Fruit fly (Drosophila melanogaster) whole organism, embryonic: Measurements from ENCODE around the gene CG10365.

Experiments
- ATbp ChIP-seq: fragments of 200-800 bp; sonication (Bioruptor generic); optimal IDR thresholded peaks from 2 replicates; lab custom pipeline; 2017; ENCODE audit warnings: missing biosample characterization, mild to moderate bottlenecking, missing genetic modification characterization, missing genetic modification reagents
- CG10321 ChIP-seq: fragments of 200-800 bp; sonication (Bioruptor generic); IDR thresholded peaks from 2 replicates; pipeline ENCODE4 v1.3.6; 2022; ENCODE audit warnings: missing biosample characterization, missing genetic modification characterization
- CG11695 ChIP-seq: fragments of 200-800 bp; sonication (Bioruptor generic); IDR thresholded peaks from 3 replicates; pipeline ENCODE4 v1.3.6; 2022; ENCODE audit warnings: missing biosample characterization, missing genetic modification characterization
- CG12236 ChIP-seq: fragments of 200-800 bp; sonication (Bioruptor generic); optimal IDR thresholded peaks from 2 replicates; lab custom pipeline; 2016; ENCODE audit warnings: missing biosample characterization, missing genetic modification characterization
- CG13775 ChIP-seq: fragments of 200-800 bp; sonication (Bioruptor generic); optimal IDR thresholded peaks from 3 replicates; lab custom pipeline; 2017; ENCODE audit warnings: missing biosample characterization, mild to moderate bottlenecking, missing genetic modification characterization
- CG14667 ChIP-seq: fragments of 200-800 bp; sonication (Bioruptor generic); IDR thresholded peaks from 2 replicates; pipeline ENCODE4 v1.3.6; 2022; ENCODE audit warnings: missing biosample characterization, missing genetic modification characterization
- CG1602 ChIP-seq: fragments of 200-800 bp; sonication (Bioruptor generic); optimal IDR thresholded peaks from 3 replicates; lab custom pipeline; 2016; ENCODE audit warnings: missing biosample characterization, missing genetic modification characterization
- CG17802 ChIP-seq: fragments of 200-800 bp; sonication (Bioruptor generic); optimal IDR thresholded peaks from 2 replicates; lab custom pipeline; 2018; ENCODE audit warnings: missing biosample characterization, mild to moderate bottlenecking, missing genetic modification characterization, moderate library complexity
- CG17912 ChIP-seq: fragments of 200-800 bp; sonication (Bioruptor generic); optimal IDR thresholded peaks from 2 replicates; lab custom pipeline; 2018; ENCODE audit warnings: missing biosample characterization, mild to moderate bottlenecking, missing genetic modification characterization
- CG2116 ChIP-seq: fragments of 200-800 bp; sonication (Bioruptor generic); optimal IDR thresholded peaks from 3 replicates; lab custom pipeline; 2018; ENCODE audit warnings: missing biosample characterization, mild to moderate bottlenecking, missing genetic modification characterization
- CG3065 ChIP-seq: fragments of 200-800 bp; sonication (Bioruptor generic); optimal IDR thresholded peaks from 2 replicates; lab custom pipeline; 2016; ENCODE audit warnings: missing biosample characterization, missing genetic modification characterization
- CG3163 ChIP-seq: fragments of 200-800 bp; sonication (Bioruptor generic); optimal IDR thresholded peaks from 3 replicates; lab custom pipeline; 2016; ENCODE audit warnings: missing biosample characterization, missing genetic modification characterization
- CG33213 ChIP-seq: fragments of 200-800 bp; sonication (Bioruptor generic); optimal IDR thresholded peaks from 3 replicates; lab custom pipeline; 2016; ENCODE audit warnings: missing biosample characterization, missing genetic modification characterization
- CG34224 ChIP-seq: fragments of 200-800 bp; sonication (Bioruptor generic); IDR thresholded peaks from 3 replicates; pipeline ENCODE4 v1.3.6; 2022; ENCODE audit warnings: missing biosample characterization, missing genetic modification characterization; ENCODE audit not compliant: partially characterized antibody
- CG34422 ChIP-seq: fragments of 200-800 bp; sonication (Bioruptor generic); IDR thresholded peaks from 3 replicates; pipeline ENCODE4 v1.3.6; 2022; ENCODE audit warnings: missing biosample characterization, missing genetic modification characterization
- CG5180 ChIP-seq: fragments of 200-800 bp; sonication (Bioruptor generic); optimal IDR thresholded peaks from 3 replicates; lab custom pipeline; 2017; ENCODE audit warnings: missing biosample characterization, missing genetic modification characterization, mild to moderate bottlenecking, moderate library complexity, missing genetic modification reagents
- CG6765 ChIP-seq: fragments of 200-800 bp; sonication (Bioruptor generic); optimal IDR thresholded peaks from 3 replicates; lab custom pipeline; 2017; ENCODE audit warnings: missing biosample characterization, mild to moderate bottlenecking, missing genetic modification characterization
- CG7357 ChIP-seq: fragments of 200-800 bp; sonication (Bioruptor generic); IDR thresholded peaks from 3 replicates; pipeline ENCODE4 v1.3.6; 2022; ENCODE audit warnings: missing biosample characterization, missing genetic modification characterization
- CG7987 ChIP-seq: fragments of 200-800 bp; sonication (Bioruptor generic); optimal IDR thresholded peaks from 2 replicates; lab custom pipeline; 2018; ENCODE audit warnings: missing biosample characterization, mild to moderate bottlenecking, missing genetic modification characterization, moderate library complexity
- CG8944 ChIP-seq: fragments of 200-800 bp; sonication (Bioruptor generic); optimal IDR thresholded peaks from 3 replicates; lab custom pipeline; 2016; ENCODE audit warnings: missing biosample characterization, missing genetic modification characterization
- CG9437 ChIP-seq: fragments of 200-800 bp; sonication (Bioruptor generic); optimal IDR thresholded peaks from 2 replicates; lab custom pipeline; 2018; ENCODE audit warnings: missing biosample characterization, mild to moderate bottlenecking, missing genetic modification characterization
- CG9609 ChIP-seq: fragments of 200-800 bp; sonication (Bioruptor generic); optimal IDR thresholded peaks from 3 replicates; lab custom pipeline; 2016; ENCODE audit warnings: missing biosample characterization, missing genetic modification characterization
- CHES-1-like ChIP-seq: fragments of 200-800 bp; sonication (Bioruptor generic); optimal IDR thresholded peaks from 2 replicates; lab custom pipeline; 2016; ENCODE audit warnings: missing biosample characterization, missing genetic modification characterization
- Camta ChIP-seq: fragments of 200-800 bp; sonication (Bioruptor generic); optimal IDR thresholded peaks from 2 replicates; lab custom pipeline; 2016; ENCODE audit warnings: missing biosample characterization, missing genetic modification characterization
- Chrac-16 ChIP-seq: fragments of 200-800 bp; sonication (Bioruptor generic); optimal IDR thresholded peaks from 3 replicates; lab custom pipeline; 2016; ENCODE audit warnings: missing biosample characterization, missing genetic modification characterization
- Dbx ChIP-seq: fragments of 200-800 bp; sonication (Bioruptor generic); IDR thresholded peaks from 3 replicates; pipeline ENCODE4 v1.3.6; 2022; ENCODE audit warnings: missing biosample characterization, missing genetic modification characterization
- Gsc ChIP-seq: fragments of 200-800 bp; sonication (Bioruptor generic); IDR thresholded peaks from 2 replicates; pipeline ENCODE4 v1.3.6; 2022; ENCODE audit warnings: missing biosample characterization, missing genetic modification characterization
- H2.0 ChIP-seq: fragments of 200-800 bp; sonication (Bioruptor generic); IDR thresholded peaks from 2 replicates; pipeline ENCODE4 v1.3.6; 2022; ENCODE audit warnings: missing biosample characterization, missing genetic modification characterization
- Hmx ChIP-seq: fragments of 200-800 bp; sonication (Bioruptor generic); optimal IDR thresholded peaks from 2 replicates; lab custom pipeline; 2016; ENCODE audit warnings: missing biosample characterization, missing genetic modification characterization
- Lhr ChIP-seq: fragments of 200-800 bp; sonication (Bioruptor generic); optimal IDR thresholded peaks from 3 replicates; lab custom pipeline; 2017; ENCODE audit warnings: mild to moderate bottlenecking, missing biosample characterization, missing genetic modification reagents, missing genetic modification characterization
- Mrtf ChIP-seq: fragments of 200-800 bp; sonication (Bioruptor generic); IDR thresholded peaks from 3 replicates; pipeline ENCODE4 v1.3.6; 2022; ENCODE audit warnings: missing biosample characterization, missing genetic modification characterization
- Oli ChIP-seq: fragments of 200-800 bp; sonication (Bioruptor generic); optimal IDR thresholded peaks from 2 replicates; lab custom pipeline; 2018; ENCODE audit warnings: missing biosample characterization, mild to moderate bottlenecking, missing genetic modification characterization, moderate library complexity
- Ptx1 ChIP-seq: fragments of 200-800 bp; sonication (Bioruptor generic); IDR thresholded peaks from 2 replicates; pipeline ENCODE4 v1.3.6; 2022; ENCODE audit warnings: missing biosample characterization, missing genetic modification characterization
- Ssrp ChIP-seq: fragments of 200-800 bp; sonication (Bioruptor generic); optimal IDR thresholded peaks from 2 replicates; lab custom pipeline; 2018; ENCODE audit warnings: missing biosample characterization, mild to moderate bottlenecking, missing genetic modification characterization, moderate library complexity
- ac ChIP-seq: fragments of 200-800 bp; sonication (Bioruptor generic); optimal IDR thresholded peaks from 3 replicates; lab custom pipeline; 2017; ENCODE audit warnings: missing biosample characterization, mild to moderate bottlenecking, missing genetic modification characterization
- ato ChIP-seq: fragments of 200-800 bp; sonication (Bioruptor generic); IDR thresholded peaks from 2 replicates; pipeline ENCODE4 v1.3.6; 2022; ENCODE audit warnings: missing biosample characterization, missing genetic modification characterization; ENCODE audit not compliant: partially characterized antibody
- bowl ChIP-seq: fragments of 200-800 bp; sonication (Bioruptor generic); IDR thresholded peaks from 2 replicates; pipeline ENCODE4 v1.3.6; 2022; ENCODE audit warnings: missing biosample characterization, missing genetic modification characterization
- ci ChIP-seq: fragments of 200-800 bp; sonication (Bioruptor generic); IDR thresholded peaks from 3 replicates; pipeline ENCODE4 v1.3.6; 2022; ENCODE audit warnings: missing biosample characterization, missing genetic modification characterization
- fu2 ChIP-seq: fragments of 200-800 bp; sonication (Bioruptor generic); optimal IDR thresholded peaks from 2 replicates; lab custom pipeline; 2016; ENCODE audit warnings: missing biosample characterization, missing genetic modification characterization
- ind ChIP-seq: fragments of 200-800 bp; sonication (Bioruptor generic); optimal IDR thresholded peaks from 3 replicates; lab custom pipeline; 2016; ENCODE audit warnings: missing biosample characterization, missing genetic modification characterization
- kah ChIP-seq: fragments of 200-800 bp; sonication (Bioruptor generic); optimal IDR thresholded peaks from 2 replicates; lab custom pipeline; 2018; ENCODE audit warnings: missing biosample characterization, mild to moderate bottlenecking, missing genetic modification characterization
- klu ChIP-seq: fragments of 200-800 bp; sonication (Bioruptor generic); IDR thresholded peaks from 2 replicates; pipeline ENCODE4 v1.3.6; 2022; ENCODE audit warnings: missing biosample characterization, missing genetic modification characterization
- pros ChIP-seq: fragments of 200-800 bp; sonication (Bioruptor generic); optimal IDR thresholded peaks from 3 replicates; lab custom pipeline; 2019; ENCODE audit warnings: missing biosample characterization, mild to moderate bottlenecking, missing genetic modification characterization, moderate library complexity
- psq ChIP-seq: fragments of 200-800 bp; sonication (Bioruptor generic); optimal IDR thresholded peaks from 2 replicates; lab custom pipeline; 2017; ENCODE audit warnings: missing biosample characterization, missing genetic modification characterization
- rib ChIP-seq: fragments of 200-800 bp; sonication (Bioruptor generic); IDR thresholded peaks from 2 replicates; pipeline ENCODE4 v1.3.6; 2022; ENCODE audit warnings: missing biosample characterization, missing genetic modification characterization
- row ChIP-seq: fragments of 200-800 bp; sonication (Bioruptor generic); IDR thresholded peaks from 3 replicates; pipeline ENCODE4 v1.3.6; 2022; ENCODE audit warnings: missing biosample characterization, missing genetic modification characterization
- sim ChIP-seq: fragments of 200-800 bp; sonication (Bioruptor generic); IDR thresholded peaks from 2 replicates; pipeline ENCODE4 v1.3.6; 2022; ENCODE audit warnings: missing biosample characterization, missing genetic modification characterization
- stwl ChIP-seq: fragments of 200-800 bp; sonication (Bioruptor generic); optimal IDR thresholded peaks from 3 replicates; lab custom pipeline; 2018; ENCODE audit warnings: missing biosample characterization, mild to moderate bottlenecking, missing genetic modification characterization, moderate library complexity
- unpg ChIP-seq: fragments of 200-800 bp; sonication (Bioruptor generic); optimal IDR thresholded peaks from 3 replicates; lab custom pipeline; 2018; ENCODE audit warnings: missing biosample characterization, mild to moderate bottlenecking, missing genetic modification characterization, moderate library complexity
- vvl ChIP-seq: fragments of 200-800 bp; sonication (Bioruptor generic); IDR thresholded peaks from 2 replicates; pipeline ENCODE4 v1.3.6; 2022; ENCODE audit warnings: missing biosample characterization, missing genetic modification characterization

Gene CG10365

dm6 chr3R:23757912-23758607 is 34.9 kb downstream of the CG10365 start, which contains the start of the genes PTPMT1 and Hrd3 (continued):
- TF ChIP-seq ac (GFP tag; lab: Kevin White, UChicago) (peak; percentile 95), CG7987 (GFP tag; lab: Kevin White, UChicago) (peak; percentile 94), CG34224 (no peak), psq (GFP tag; lab: Kevin White, UChicago) (peak; percentile 96), Dbx (GFP tag; lab: Robert Waterston, UW) (peak; percentile 97), Mrtf (peak; percentile 95), CG5180 (GFP tag; lab: Kevin White, UChicago) (peak; percentile 92), Ssrp (tag; lab: Kevin White, UChicago) (peak; percentile 99), CHES-1-like (peak; percentile 97), CG2116 (GFP tag; lab: Kevin White, UChicago) (peak; percentile 90), Camta (GFP tag; lab: Kevin White, UChicago) (peak; percentile 97), ATbp (GFP tag; lab: Kevin White, UChicago) (peak; percentile 96), row (GFP tag; lab: Robert Waterston, UW) (peak; percentile 98), ato (GFP tag; lab: Robert Waterston, UW) (no peak), Oli (peak; percentile 99), CG1602 (peak; percentile 99), CG11695 (GFP tag; lab: Robert Waterston, UW) (peak; percentile 97), ci (peak; percentile 94), CG8944 (peak; percentile 96), Lhr (GFP tag; lab: Kevin White, UChicago) (peak; percentile 96), CG6765 (peak; percentile 97), pros (GFP tag; lab: Kevin White, UChicago) (peak; percentile 77), CG3163 (GFP tag; lab: Kevin White, UChicago) (peak; percentile 86), CG12236 (GFP tag; lab: Kevin White, UChicago) (peak; percentile 94), Hmx (GFP tag; lab: Kevin White, UChicago) (peak; percentile 97), vvl (GFP tag; lab: Robert Waterston, UW) (peak; percentile 96), CG3065 (GFP tag; lab: Kevin White, UChicago) (peak; percentile 96), CG17802 (tag; lab: Kevin White, UChicago) (peak; percentile 83), CG13775 (GFP tag; lab: Kevin White, UChicago) (peak; percentile 100), CG7357 (peak; percentile 92), unpg (GFP tag; lab: Kevin White, UChicago) (peak; percentile 97), kah (GFP tag; lab: Kevin White, UChicago) (peak; percentile 93), CG9609 (GFP tag; lab: Kevin White, UChicago) (peak; percentile 96), CG10321 (GFP tag; lab: Robert Waterston, UW) (peak; percentile 70), sim (GFP tag; lab: Robert Waterston, UW) (peak; percentile 89), CG14667 (peak; percentile 93), klu (GFP tag; lab: Robert Waterston, UW) (peak; percentile 96), ind (GFP tag; lab: Kevin White, UChicago) (peak; percentile 99), CG33213 (peak; percentile 94), Ptx1 (GFP tag; lab: Robert Waterston, UW) (peak; percentile 98), CG17912 (GFP tag; lab: Kevin White, UChicago) (peak; percentile 86), CG9437 (GFP tag; lab: Kevin White, UChicago) (peak; percentile 97), Gsc (GFP tag; lab: Robert Waterston, UW) (peak; percentile 90), H2.0 (GFP tag; lab: Robert Waterston, UW) (peak; percentile 89), CG34422 (GFP tag; lab: Robert Waterston, UW) (peak; percentile 95), bowl (GFP tag; lab: Robert Waterston, UW) (peak; percentile 75; the same call in 1 of the 2 replicates), rib (GFP tag; lab: Robert Waterston, UW) (peak; percentile 91; the same call in 1 of the 2 replicates), fu2 (peak; percentile 96), Chrac-16 (GFP tag; lab: Kevin White, UChicago) (peak; percentile 98), stwl (tag; lab: Kevin White, UChicago) (peak; percentile 72)
